Fruit fly (Drosophila melanogaster): ENCODE results near the gene Act5C.

Act5C gene

DNA sequence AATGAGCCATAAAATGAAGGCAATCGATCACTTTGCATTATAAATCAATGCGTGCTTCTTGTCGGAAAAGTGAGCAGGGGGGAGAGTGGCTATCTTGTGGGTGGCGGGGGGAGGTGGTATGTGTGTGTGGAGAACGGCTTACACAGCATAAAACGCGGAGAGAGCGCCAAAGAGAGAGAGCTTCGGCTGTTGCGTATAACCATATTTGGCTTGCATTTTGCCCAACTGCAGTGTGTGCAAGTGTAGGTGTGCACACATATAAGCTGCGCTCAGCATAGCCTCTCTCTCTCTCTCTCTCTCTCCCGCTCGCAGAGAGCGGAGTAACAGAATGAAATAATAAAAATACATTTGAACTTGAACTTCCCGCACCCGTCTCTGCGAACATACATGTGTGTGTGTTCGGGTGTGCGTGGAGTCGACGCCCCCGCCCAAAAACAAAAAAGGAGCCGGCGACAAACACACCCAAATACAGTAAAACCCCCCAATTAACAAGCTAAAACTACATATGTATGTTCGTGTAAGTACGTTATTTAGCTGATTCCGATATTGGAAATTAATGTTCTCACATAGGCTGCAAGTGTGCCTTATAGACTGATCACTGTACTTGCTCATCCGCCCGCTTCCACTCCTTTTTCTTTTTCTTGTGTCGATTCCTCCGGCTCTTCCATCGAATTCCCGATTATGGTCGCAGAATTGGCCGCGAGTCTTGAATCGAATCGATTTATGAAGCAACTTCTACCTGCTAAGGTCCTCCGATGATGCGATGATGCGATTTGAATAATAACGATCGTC lies 13.7 kb upstream of the Act5C start (continued):
- TF ChIP-seq salr (GFP tag; optimal IDR thresholded peaks at IDR 0.05), result peak; percentile 15 to 72
- peak; percentile 93 for TF ChIP-seq Eip78C (GFP tag)
- peak; percentile 89 for TF ChIP-seq Sox102F (GFP tag; optimal IDR thresholded peaks at IDR 0.05)
- peak; percentile 51; the same call in 1 of the 2 replicates for TF ChIP-seq CG15336 (GFP tag; IDR thresholded peaks at IDR 0.05)
- TF ChIP-seq dac (GFP tag; optimal IDR thresholded peaks at IDR 0.05), result no peak
- TF ChIP-seq CG1621 (tag; optimal IDR thresholded peaks at IDR 0.05), result peak; percentile 83
- no peak for TF ChIP-seq CG4318 (GFP tag; optimal IDR thresholded peaks at IDR 0.05)
- peak; percentile 83 for TF ChIP-seq CG34406 (GFP tag; optimal IDR thresholded peaks at IDR 0.05)
- peak; percentile 75 for TF ChIP-seq fd59A (GFP tag; optimal IDR thresholded peaks at IDR 0.05)
- TF ChIP-seq CG6808 (GFP tag; optimal IDR thresholded peaks at IDR 0.05), result peak; percentile 75

dm6 chrX:5888260-5888659 lies 12.4 kb upstream of the Act5C start:
- TF ChIP-seq CG6808 (GFP tag; optimal IDR thresholded peaks at IDR 0.05), result peak; percentile 11
- TF ChIP-seq pdm3 (GFP tag; optimal IDR thresholded peaks at IDR 0.05), result peak; percentile 9
- TF ChIP-seq Met (GFP tag; optimal IDR thresholded peaks at IDR 0.05), result peak; percentile 55
- no peak for TF ChIP-seq fd59A (GFP tag; optimal IDR thresholded peaks at IDR 0.05)
- TF ChIP-seq esn (GFP tag; optimal IDR thresholded peaks at IDR 0.05), result peak; percentile 57
- no peak for TF ChIP-seq CG6163 (GFP tag; IDR thresholded peaks at IDR 0.05)
- peak; percentile 26 for TF ChIP-seq Hr39 (GFP tag; optimal IDR thresholded peaks at IDR 0.05)
- TF ChIP-seq CG31627 (GFP tag; optimal IDR thresholded peaks at IDR 0.05), result peak; percentile 42
- peak; percentile 56 for TF ChIP-seq Smox (GFP tag; optimal IDR thresholded peaks at IDR 0.05)
- TF ChIP-seq vri (GFP tag; optimal IDR thresholded peaks at IDR 0.05), result peak; percentile 29
- TF ChIP-seq Sox102F (GFP tag; optimal IDR thresholded peaks at IDR 0.05), result peak; percentile 46
- TF ChIP-seq Eip75B (GFP tag; optimal IDR thresholded peaks at IDR 0.05), result no peak
- peak; percentile 47 for TF ChIP-seq Eip78C (GFP tag)
- no peak for TF ChIP-seq CG8119 (GFP tag; IDR thresholded peaks at IDR 0.05)
- peak; percentile 25 for TF ChIP-seq cyc (GFP tag; optimal IDR thresholded peaks at IDR 0.05)
- TF ChIP-seq topi (GFP tag; optimal IDR thresholded peaks at IDR 0.05), result peak; percentile 51
- TF ChIP-seq CG10631 (GFP tag; optimal IDR thresholded peaks at IDR 0.05), result peak; percentile 9
- peak; percentile 26 for TF ChIP-seq lz (GFP tag; optimal IDR thresholded peaks at IDR 0.05)
- peak; percentile 8 for TF ChIP-seq Sox14 (GFP tag; optimal IDR thresholded peaks at IDR 0.05)
- TF ChIP-seq CG10669 (GFP tag; optimal IDR thresholded peaks at IDR 0.05), result peak; percentile 35
- TF ChIP-seq svp (GFP tag), result peak; percentile 75

dm6 chrX:5888933-5889332 lies 11.7 kb upstream of the Act5C start:
- TF ChIP-seq cyc (GFP tag; optimal IDR thresholded peaks at IDR 0.05) (peak; percentile 22), topi (GFP tag; optimal IDR thresholded peaks at IDR 0.05) (peak; percentile 39), svp (GFP tag) (peak; percentile 61), Eip93F (GFP tag; optimal IDR thresholded peaks at IDR 0.05) (no peak), CG8319 (GFP tag; optimal IDR thresholded peaks at IDR 0.05) (no peak), pdm3 (GFP tag; optimal IDR thresholded peaks at IDR 0.05) (no peak), CG10669 (GFP tag; optimal IDR thresholded peaks at IDR 0.05) (no peak), CG34406 (GFP tag; optimal IDR thresholded peaks at IDR 0.05) (peak; percentile 8), CG32006 (GFP tag; optimal IDR thresholded peaks at IDR 0.05) (no peak), CG16779 (tag; optimal IDR thresholded peaks at IDR 0.05) (no peak), ss (GFP tag; optimal IDR thresholded peaks at IDR 0.05) (no peak), Sox102F (GFP tag; optimal IDR thresholded peaks at IDR 0.05) (no peak), CG1621 (tag; optimal IDR thresholded peaks at IDR 0.05) (no peak), CG6792 (GFP tag; optimal IDR thresholded peaks at IDR 0.05) (peak; percentile 2), lz (GFP tag; optimal IDR thresholded peaks at IDR 0.05) (peak; percentile 24), Met (GFP tag; optimal IDR thresholded peaks at IDR 0.05) (peak; percentile 47), Smox (GFP tag; optimal IDR thresholded peaks at IDR 0.05) (peak; percentile 18), esn (GFP tag; optimal IDR thresholded peaks at IDR 0.05) (peak; percentile 33), CG10631 (GFP tag; optimal IDR thresholded peaks at IDR 0.05) (peak; percentile 7), CG7368 (GFP tag; optimal IDR thresholded peaks at IDR 0.05) (peak; percentile 1), CG31627 (GFP tag; optimal IDR thresholded peaks at IDR 0.05) (peak; percentile 31), Eip78C (GFP tag) (peak; percentile 56)
